Worm (Caenorhabditis elegans): ENCODE measurements around the gene Y116A8C.465.

Y116A8C.465 gene

DNA sequence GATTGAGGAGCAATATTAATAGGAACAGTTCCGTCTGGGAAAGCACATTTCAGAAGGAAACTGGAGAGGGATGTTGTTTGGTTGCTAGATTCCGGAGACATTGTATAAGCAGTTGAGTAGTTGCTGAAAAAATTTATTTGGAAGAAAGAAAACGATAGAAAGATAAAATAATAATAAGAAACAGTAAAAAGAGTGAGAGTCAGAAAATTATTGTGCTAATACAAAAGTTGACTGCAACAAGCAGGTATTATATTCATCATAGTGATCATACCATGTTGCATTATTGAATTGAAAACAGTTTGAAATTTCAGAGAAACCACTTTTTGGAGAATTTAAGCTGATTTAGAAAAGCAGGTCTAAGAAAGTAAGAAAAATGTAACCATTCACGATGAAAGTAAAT is 25.5 kb upstream of the Y116A8C.465 start, which contains the start of gene Y116A8C.19:
Gene Y116A8C.19 (minus strand): TSS at position 101 of the 400 bp plus-strand sequence.
- TF ChIP-seq lsy-27 (tag; optimal IDR thresholded peaks at IDR 0.05; ENCODE audit: borderline replicate concordance, insufficient read depth) (no peak), atf-7 (tag; optimal IDR thresholded peaks at IDR 0.05) (no peak), bed-2 (GFP tag; IDR thresholded peaks at IDR 0.05) (no peak), C06A6.2 (GFP tag; conservative IDR thresholded peaks at IDR 0.05) (no peak)

DNA sequence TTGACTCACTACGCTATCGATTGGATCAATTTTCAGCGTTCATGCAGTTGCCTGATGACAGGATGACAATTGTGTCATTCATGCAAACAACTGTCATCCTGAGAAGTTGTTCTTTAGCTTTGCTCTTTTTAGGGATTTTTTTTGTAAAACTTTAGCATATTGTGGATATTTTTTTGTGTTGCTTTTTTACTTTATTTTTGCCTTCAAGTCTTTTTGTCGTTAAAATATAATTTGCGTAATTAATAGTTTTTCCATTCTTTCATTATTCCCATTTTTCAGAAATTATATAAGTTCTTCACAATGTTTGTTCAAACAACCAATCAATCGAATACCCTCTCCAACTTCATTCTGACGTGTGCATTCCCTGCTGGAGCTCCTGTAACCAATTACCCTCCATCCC is 24.4 kb upstream of the Y116A8C.465 start, which contains the start of gene Y116A8C.20:
Gene Y116A8C.20 (plus strand): TSS at position 301 of the 400 bp plus-strand sequence.
- no peak for TF ChIP-seq Y56A3A.18 (GFP tag; IDR thresholded peaks at IDR 0.05)
- TF ChIP-seq bed-2 (GFP tag; IDR thresholded peaks at IDR 0.05) = no peak
- no peak for TF ChIP-seq F10E7.11 (tag; optimal IDR thresholded peaks at IDR 0.05)
- TF ChIP-seq dox-1 (GFP tag; IDR thresholded peaks at IDR 0.05) = no peak

- TF ChIP-seq C17E4.6 (GFP tag; IDR thresholded peaks at IDR 0.05) (no peak), aptf-3 (GFP tag; IDR thresholded peaks at IDR 0.05) (no peak), B0035.1 (tag; optimal IDR thresholded peaks at IDR 0.05) (no peak), K12H6.12 (tag; optimal IDR thresholded peaks at IDR 0.05) (no peak), hlh-12 (tag; optimal IDR thresholded peaks at IDR 0.05) (no peak), ceh-91 (GFP tag; IDR thresholded peaks at IDR 0.05) (no peak), lin-40 (tag; optimal IDR thresholded peaks at IDR 0.05) (no peak), xnd-1 (tag; optimal IDR thresholded peaks at IDR 0.05) (no peak), T07F8.4 (tag; optimal IDR thresholded peaks at IDR 0.05) (no peak), ama-1 (optimal IDR thresholded peaks at IDR 0.05) (no peak), ama-1 (GFP tag; optimal IDR thresholded peaks at IDR 0.05) (no peak), let-607 (tag; optimal IDR thresholded peaks at IDR 0.05) (no peak), egrh-3 (GFP tag; IDR thresholded peaks at IDR 0.05) (no peak), dpl-1 (GFP tag; optimal IDR thresholded peaks at IDR 0.05) (no peak), egl-44 (GFP tag; IDR thresholded peaks at IDR 0.05) (no peak), nfya-1 (tag; optimal IDR thresholded peaks at IDR 0.05; ENCODE audit: borderline replicate concordance, insufficient read depth) (no peak)
Observed at ce11 chrIV:17045691-17046090, 19.3 kb upstream of the Y116A8C.465 start, which contains the start of gene clec-195. Gene clec-195, minus strand, starts transcription at chrIV:17045791.

- TF ChIP-seq ceh-100 (GFP tag; IDR thresholded peaks at IDR 0.05) (no peak), rcor-1 (GFP tag; IDR thresholded peaks at IDR 0.05) (no peak), F57A8.1 (GFP tag; optimal IDR thresholded peaks at IDR 0.05) (no peak), cebp-1 (GFP tag; IDR thresholded peaks at IDR 0.05) (no peak), cebp-1 (tag; optimal IDR thresholded peaks at IDR 0.05) (no peak), egrh-3 (GFP tag; IDR thresholded peaks at IDR 0.05) (no peak), ztf-18 (tag; optimal IDR thresholded peaks at IDR 0.05) (no peak), somi-1 (GFP tag; optimal IDR thresholded peaks at IDR 0.05) (no peak), aptf-2 (GFP tag; conservative IDR thresholded peaks at IDR 0.05) (no peak), ama-1 (optimal IDR thresholded peaks at IDR 0.05) (no peak), ama-1 (GFP tag; optimal IDR thresholded peaks at IDR 0.05) (no peak), egl-44 (GFP tag; IDR thresholded peaks at IDR 0.05) (no peak), athp-1 (tag; optimal IDR thresholded peaks at IDR 0.05) (no peak), C06A6.2 (GFP tag; conservative IDR thresholded peaks at IDR 0.05) (no peak), attf-6 (GFP tag; IDR thresholded peaks at IDR 0.05) (no peak), B0336.3 (GFP tag; IDR thresholded peaks at IDR 0.05) (no peak), bed-2 (GFP tag; IDR thresholded peaks at IDR 0.05) (no peak), ztf-6 (GFP tag; IDR thresholded peaks at IDR 0.05) (no peak), chd-7 (tag; optimal IDR thresholded peaks at IDR 0.05) (no peak)
Observed at ce11 chrIV:17048257-17048656, 16.8 kb upstream of the Y116A8C.465 start, which contains the start of gene athp-3. Gene athp-3, minus strand, starts transcription at chrIV:17048357.
